Fruit fly (Drosophila melanogaster) whole organism, prepupa: ENCODE measurements at regions not wholly inside any gene's neighbourhood (a gene's known extent, or its start where the extent isn't known, plus 50 kb on each side); places are given as distances from the start of the nearest gene placed in this dataset.

Experiments used
- Blimp-1 ChIP-seq: fragments of 200-800 bp; sonication (Bioruptor generic); optimal IDR thresholded peaks from 3 replicates; lab custom pipeline; 2017; ENCODE audit warnings: missing biosample characterization, missing genetic modification characterization, mild to moderate bottlenecking, moderate library complexity, missing genetic modification reagents
- CG10631 ChIP-seq: fragments of 200-800 bp; sonication (Bioruptor generic); optimal IDR thresholded peaks from 2 replicates; lab custom pipeline; 2016; ENCODE audit warnings: missing biosample characterization, missing genetic modification characterization
- CG10669 ChIP-seq: fragments of 200-800 bp; sonication (Bioruptor generic); optimal IDR thresholded peaks from 3 replicates; lab custom pipeline; 2018; ENCODE audit warnings: missing biosample characterization, mild to moderate bottlenecking, missing genetic modification characterization, moderate library complexity
- CG11762 ChIP-seq: fragments of 200-800 bp; sonication (Bioruptor generic); optimal IDR thresholded peaks from 3 replicates; lab custom pipeline; 2016; ENCODE audit warnings: missing biosample characterization, missing genetic modification characterization; ENCODE audit not compliant: insufficient read depth
- CG11902 ChIP-seq: fragments of 200-800 bp; sonication (Bioruptor generic); optimal IDR thresholded peaks from 3 replicates; lab custom pipeline; 2016; ENCODE audit warnings: missing biosample characterization, missing genetic modification characterization
- CG1621 ChIP-seq: fragments of 200-800 bp; sonication (Bioruptor generic); optimal IDR thresholded peaks from 3 replicates; lab custom pipeline; 2018; ENCODE audit warnings: missing biosample characterization, mild to moderate bottlenecking, missing genetic modification characterization
- CG16779 ChIP-seq: fragments of 200-800 bp; sonication (Bioruptor generic); optimal IDR thresholded peaks from 3 replicates; lab custom pipeline; 2017; ENCODE audit warnings: missing biosample characterization, mild to moderate bottlenecking, missing genetic modification characterization
- CG3032 ChIP-seq: fragments of 200-800 bp; optimal IDR thresholded peaks from 2 replicates; lab custom pipeline; 2019; ENCODE audit warnings: missing biosample characterization, mild to moderate bottlenecking, missing genetic modification characterization, moderate library complexity
- CG31627 ChIP-seq: fragments of 200-800 bp; sonication (Bioruptor generic); optimal IDR thresholded peaks from 3 replicates; lab custom pipeline; 2016; ENCODE audit warnings: missing biosample characterization, missing genetic modification characterization
- CG32006 ChIP-seq: fragments of 200-800 bp; sonication (Bioruptor generic); optimal IDR thresholded peaks from 3 replicates; lab custom pipeline; 2017; ENCODE audit warnings: missing biosample characterization, mild to moderate bottlenecking, missing genetic modification characterization
- CG34406 ChIP-seq: fragments of 200-800 bp; sonication (Bioruptor generic); optimal IDR thresholded peaks from 3 replicates; lab custom pipeline; 2016; ENCODE audit warnings: missing biosample characterization, missing genetic modification characterization
- CG3919 ChIP-seq: fragments of 200-800 bp; sonication (Bioruptor generic); optimal IDR thresholded peaks from 3 replicates; lab custom pipeline; 2016; ENCODE audit warnings: missing biosample characterization, missing genetic modification characterization
- CG4318 ChIP-seq: fragments of 200-800 bp; sonication (Bioruptor generic); optimal IDR thresholded peaks from 3 replicates; lab custom pipeline; 2017; ENCODE audit warnings: missing biosample characterization, mild to moderate bottlenecking, missing genetic modification characterization
- CG6163 ChIP-seq: fragments of 200-800 bp; sonication (Bioruptor generic); IDR thresholded peaks from 3 replicates; pipeline ENCODE4 v1.3.6; 2022; ENCODE audit warnings: missing biosample characterization, missing genetic modification characterization
- CG6276 ChIP-seq: fragments of 200-800 bp; sonication (Bioruptor generic); optimal IDR thresholded peaks from 2 replicates; lab custom pipeline; 2017; ENCODE audit warnings: missing biosample characterization, mild to moderate bottlenecking, missing genetic modification characterization
- CG6792 ChIP-seq: fragments of 200-800 bp; sonication (Bioruptor generic); optimal IDR thresholded peaks from 3 replicates; lab custom pipeline; 2016; ENCODE audit warnings: missing biosample characterization, missing genetic modification characterization
- CG6854 ChIP-seq: fragments of 200-800 bp; sonication (Bioruptor generic); optimal IDR thresholded peaks from 2 replicates; lab custom pipeline; 2017; ENCODE audit warnings: missing biosample characterization, mild to moderate bottlenecking, missing genetic modification characterization
- CG7368 ChIP-seq: fragments of 200-800 bp; sonication (Bioruptor generic); optimal IDR thresholded peaks from 3 replicates; lab custom pipeline; 2016; ENCODE audit warnings: missing biosample characterization, missing genetic modification characterization
- CG8119 ChIP-seq: fragments of 200-800 bp; sonication (Bioruptor generic); IDR thresholded peaks from 3 replicates; pipeline ENCODE4 v1.3.6; 2022; ENCODE audit warnings: missing biosample characterization, missing genetic modification characterization
- CG8319 ChIP-seq: fragments of 200-800 bp; sonication (Bioruptor generic); optimal IDR thresholded peaks from 3 replicates; lab custom pipeline; 2016; ENCODE audit warnings: missing biosample characterization, missing genetic modification characterization
- CG8632 ChIP-seq: fragments of 200-800 bp; sonication (Bioruptor generic); optimal IDR thresholded peaks from 3 replicates; lab custom pipeline; 2016; ENCODE audit warnings: missing biosample characterization, missing genetic modification characterization
- CG9139 ChIP-seq: fragments of 200-800 bp; sonication (Bioruptor generic); optimal IDR thresholded peaks from 3 replicates; lab custom pipeline; 2017; ENCODE audit warnings: missing biosample characterization, mild to moderate bottlenecking, missing genetic modification characterization
- Eip75B ChIP-seq: fragments of 200-800 bp; sonication (Bioruptor generic); optimal IDR thresholded peaks from 3 replicates; lab custom pipeline; 2016; ENCODE audit warnings: missing biosample characterization, missing genetic modification characterization
- Eip78C ChIP-seq: fragments of 200-800 bp; sonication (Bioruptor generic); peaks from one replicate; lab custom pipeline; 2016; ENCODE audit warnings: missing biosample characterization, missing genetic modification characterization
- Eip93F ChIP-seq: fragments of 200-800 bp; sonication (Bioruptor generic); optimal IDR thresholded peaks from 2 replicates; lab custom pipeline; 2016; ENCODE audit warnings: missing biosample characterization, mild to moderate bottlenecking, missing genetic modification characterization
- Ets21C ChIP-seq: fragments of 200-800 bp; sonication (Bioruptor generic); optimal IDR thresholded peaks from 3 replicates; lab custom pipeline; 2016; ENCODE audit warnings: missing biosample characterization, missing genetic modification characterization
- Gug ChIP-seq: fragments of 200-800 bp; sonication (Bioruptor generic); IDR thresholded peaks from 2 replicates; pipeline ENCODE4 v1.3.6; 2022; ENCODE audit warnings: missing biosample characterization, missing genetic modification characterization
- Hr38 ChIP-seq: sonication (Bioruptor generic); optimal IDR thresholded peaks from 2 replicates; lab custom pipeline; 2016; ENCODE audit warnings: missing biosample characterization, missing genetic modification characterization
- Hr39 ChIP-seq: fragments of 200-800 bp; sonication (Bioruptor generic); optimal IDR thresholded peaks from 2 replicates; lab custom pipeline; 2016; ENCODE audit warnings: missing biosample characterization, missing genetic modification characterization
- Hr4 ChIP-seq: fragments of 200-800 bp; sonication (Bioruptor generic); optimal IDR thresholded peaks from 3 replicates; lab custom pipeline; 2016; ENCODE audit warnings: missing biosample characterization, missing genetic modification characterization
- Lpt ChIP-seq: fragments of 200-800 bp; sonication (Bioruptor generic); optimal IDR thresholded peaks from 3 replicates; lab custom pipeline; 2016; ENCODE audit warnings: missing biosample characterization, missing genetic modification characterization
- Met ChIP-seq: fragments of 200-800 bp; sonication (Bioruptor generic); optimal IDR thresholded peaks from 3 replicates; lab custom pipeline; 2016; ENCODE audit warnings: missing biosample characterization, missing genetic modification characterization
- OdsH ChIP-seq: fragments of 200-800 bp; sonication (Bioruptor generic); optimal IDR thresholded peaks from 3 replicates; lab custom pipeline; 2016; ENCODE audit warnings: missing biosample characterization, missing genetic modification characterization
- Smox ChIP-seq: fragments of 200-800 bp; sonication (Bioruptor generic); optimal IDR thresholded peaks from 3 replicates; lab custom pipeline; 2016; ENCODE audit warnings: missing biosample characterization, missing genetic modification characterization
- Sox102F ChIP-seq: fragments of 200-800 bp; sonication (Bioruptor generic); optimal IDR thresholded peaks from 2 replicates; lab custom pipeline; 2016; ENCODE audit warnings: missing biosample characterization, mild to moderate bottlenecking, missing genetic modification characterization
- Sox14 ChIP-seq: fragments of 200-800 bp; sonication (Bioruptor generic); optimal IDR thresholded peaks from 3 replicates; lab custom pipeline; 2016; ENCODE audit warnings: missing biosample characterization, missing genetic modification characterization
- Sox15 ChIP-seq: fragments of 200-800 bp; sonication (Bioruptor generic); optimal IDR thresholded peaks from 3 replicates; lab custom pipeline; 2016; ENCODE audit warnings: missing biosample characterization, missing genetic modification characterization
- achi ChIP-seq: fragments of 200-800 bp; sonication (Bioruptor generic); optimal IDR thresholded peaks from 3 replicates; lab custom pipeline; 2016; ENCODE audit warnings: missing biosample characterization, missing genetic modification characterization
- acj6 ChIP-seq: fragments of 200-800 bp; sonication (Bioruptor generic); optimal IDR thresholded peaks from 3 replicates; lab custom pipeline; 2016; ENCODE audit warnings: missing biosample characterization, missing genetic modification characterization
- cyc ChIP-seq: fragments of 200-800 bp; sonication (Bioruptor generic); optimal IDR thresholded peaks from 3 replicates; lab custom pipeline; 2016; ENCODE audit warnings: missing biosample characterization, missing genetic modification characterization
- dac ChIP-seq: fragments of 200-800 bp; sonication (Bioruptor generic); optimal IDR thresholded peaks from 2 replicates; lab custom pipeline; 2017; ENCODE audit warnings: missing biosample characterization, mild to moderate bottlenecking, missing genetic modification characterization
- dsx ChIP-seq: fragments of 200-800 bp; optimal IDR thresholded peaks from 3 replicates; lab custom pipeline; 2019; ENCODE audit warnings: missing biosample characterization, mild to moderate bottlenecking, missing genetic modification characterization, moderate library complexity; ENCODE audit not compliant: poor library complexity, severe bottlenecking
- eg ChIP-seq: fragments of 200-800 bp; sonication (Bioruptor generic); IDR thresholded peaks from 3 replicates; pipeline ENCODE4 v1.3.6; 2022; ENCODE audit warnings: missing biosample characterization, missing genetic modification characterization
- fd59A ChIP-seq: fragments of 200-800 bp; sonication (Bioruptor generic); optimal IDR thresholded peaks from 2 replicates; lab custom pipeline; 2017; ENCODE audit warnings: missing biosample characterization, mild to moderate bottlenecking, missing genetic modification characterization, missing genetic modification reagents
- fd85E ChIP-seq: fragments of 200-800 bp; sonication (Bioruptor generic); optimal IDR thresholded peaks from 3 replicates; lab custom pipeline; 2016; ENCODE audit warnings: missing biosample characterization, missing genetic modification characterization
- fkh ChIP-seq: fragments of 200-800 bp; sonication (Bioruptor generic); optimal IDR thresholded peaks from 3 replicates; lab custom pipeline; 2017; ENCODE audit warnings: missing biosample characterization, mild to moderate bottlenecking, missing genetic modification characterization, moderate library complexity
- pdm3 ChIP-seq: fragments of 200-800 bp; sonication (Bioruptor generic); optimal IDR thresholded peaks from 3 replicates; lab custom pipeline; 2016; ENCODE audit warnings: missing biosample characterization, missing genetic modification characterization
- salr ChIP-seq, 2 experiments: fragments of 200-800 bp; sonication (Bioruptor generic); optimal IDR thresholded peaks; 3 replicates each; lab custom pipeline; 2016 to 2018; ENCODE audit warnings: missing biosample characterization in 2 of 2, missing genetic modification characterization in 2 of 2, mild to moderate bottlenecking in 1 of 2
- spab ChIP-seq: fragments of 200-800 bp; sonication (Bioruptor generic); optimal IDR thresholded peaks from 2 replicates; lab custom pipeline; 2017; ENCODE audit warnings: missing biosample characterization, mild to moderate bottlenecking, missing genetic modification characterization, missing genetic modification reagents
- ss ChIP-seq, 2 experiments: fragments of 200-800 bp; sonication (Bioruptor generic); optimal IDR thresholded peaks; 2 replicates in 1 of 2; 3 replicates in 1 of 2; lab custom pipeline; 2017 to 2018; ENCODE audit warnings: mild to moderate bottlenecking in 2 of 2, missing biosample characterization in 2 of 2, missing genetic modification characterization in 2 of 2, moderate library complexity in 1 of 2
- svp ChIP-seq: fragments of 200-800 bp; sonication (Bioruptor generic); peaks from one replicate; lab custom pipeline; 2016; ENCODE audit warnings: missing biosample characterization, missing genetic modification characterization
- topi ChIP-seq: fragments of 200-800 bp; sonication (Bioruptor generic); optimal IDR thresholded peaks from 3 replicates; lab custom pipeline; 2016; ENCODE audit warnings: missing biosample characterization, missing genetic modification characterization
- vri ChIP-seq: fragments of 200-800 bp; sonication (Bioruptor generic); optimal IDR thresholded peaks from 3 replicates; lab custom pipeline; 2016; ENCODE audit warnings: missing biosample characterization, mild to moderate bottlenecking, missing genetic modification characterization

dm6 chrX:14098296-14098695 lies 53.5 kb downstream of the CG12479 start:
- TF ChIP-seq CG6276 (peak; percentile 24), salr (GFP tag; optimal IDR thresholded peaks at IDR 0.05; lab: Kevin White, UChicago) (peak in 1 of 2 experiments; percentile 18), CG9139 (GFP tag; lab: Kevin White, UChicago) (peak; percentile 36), Sox14 (peak; percentile 30), dac (GFP tag; lab: Kevin White, UChicago) (no peak), Hr38 (no peak), cyc (GFP tag; lab: Kevin White, UChicago) (peak; percentile 35), CG7368 (GFP tag; lab: Kevin White, UChicago) (no peak), fd85E (GFP tag; lab: Kevin White, UChicago) (no peak), CG8632 (GFP tag; lab: Kevin White, UChicago) (peak; percentile 15), dsx (no peak), vri (no peak), CG4318 (GFP tag; lab: Kevin White, UChicago) (no peak), CG3032 (peak; percentile 35), CG3919 (GFP tag; lab: Kevin White, UChicago) (peak; percentile 51), CG10631 (GFP tag; lab: Kevin White, UChicago) (peak; percentile 32), Eip75B (GFP tag; lab: Kevin White, UChicago) (peak; percentile 28), Met (GFP tag; lab: Kevin White, UChicago) (peak; percentile 55), CG31627 (peak; percentile 29), pdm3 (GFP tag; lab: Kevin White, UChicago) (peak; percentile 10), Sox15 (peak; percentile 0), CG1621 (tag; lab: Kevin White, UChicago) (peak; percentile 28), Smox (peak; percentile 39), OdsH (GFP tag; lab: Kevin White, UChicago) (peak; percentile 28), eg (GFP tag; lab: Robert Waterston, UW) (no peak), CG11762 (no peak), fkh (GFP tag; lab: Kevin White, UChicago) (no peak), CG10669 (GFP tag; lab: Kevin White, UChicago) (peak; percentile 60), CG6792 (GFP tag; lab: Kevin White, UChicago) (peak; percentile 21), Gug (no peak), Blimp-1 (no peak), spab (GFP tag; lab: Kevin White, UChicago) (peak; percentile 36), Eip78C (GFP tag; lab: Kevin White, UChicago) (peak; percentile 82), topi (peak; percentile 58), fd59A (GFP tag; lab: Kevin White, UChicago) (peak; percentile 42), acj6 (GFP tag; lab: Kevin White, UChicago) (peak; percentile 32), svp (peak; percentile 83), CG32006 (GFP tag; lab: Kevin White, UChicago) (peak; percentile 47), Eip93F (GFP tag; lab: Kevin White, UChicago) (no peak), ss (GFP tag; optimal IDR thresholded peaks at IDR 0.05; lab: Kevin White, UChicago) (peak; percentile 46 to 60), CG8319 (GFP tag; lab: Kevin White, UChicago) (no peak), CG16779 (no peak), Sox102F (GFP tag; lab: Kevin White, UChicago) (peak; percentile 22), CG6854 (no peak), CG34406 (GFP tag; lab: Kevin White, UChicago) (peak; percentile 37), CG6163 (peak; percentile 41; the same call in 1 of the 3 replicates), achi (GFP tag; lab: Kevin White, UChicago) (peak; percentile 2), Lpt (GFP tag; lab: Kevin White, UChicago) (no peak), Ets21C (GFP tag; lab: Kevin White, UChicago) (no peak), CG8119 (GFP tag; lab: Robert Waterston, UW) (0 out of 3 replicates have a peak, but pooled peaks have one; percentile 24), CG11902 (GFP tag; lab: Kevin White, UChicago) (no peak), Hr39 (GFP tag; lab: Kevin White, UChicago) (peak; percentile 28), Hr4 (no peak)
